Fruit fly (Drosophila melanogaster) whole organism, embryonic: ENCODE data around the gene eIF3d1.

ENCODE experiments used
- Ada2b ChIP-seq: fragments of 200-800 bp; sonication (Bioruptor generic); IDR thresholded peaks from 2 replicates; pipeline ENCODE4 v1.3.6; 2022; ENCODE audit warnings: missing biosample characterization, missing genetic modification characterization
- CG10274 ChIP-seq: fragments of 200-800 bp; sonication (Bioruptor generic); optimal IDR thresholded peaks from 3 replicates; lab custom pipeline; 2017; ENCODE audit warnings: missing biosample characterization, mild to moderate bottlenecking, missing genetic modification characterization
- CG10543 ChIP-seq: fragments of 200-800 bp; sonication (Bioruptor generic); optimal IDR thresholded peaks from 3 replicates; lab custom pipeline; 2017; ENCODE audit warnings: missing biosample characterization, mild to moderate bottlenecking, missing genetic modification characterization, moderate library complexity
- CG12659 ChIP-seq: fragments of 200-800 bp; sonication (Bioruptor generic); optimal IDR thresholded peaks from 3 replicates; lab custom pipeline; 2017; ENCODE audit warnings: mild to moderate bottlenecking, missing biosample characterization, missing genetic modification reagents, missing genetic modification characterization
- CG13624 ChIP-seq: fragments of 200-800 bp; sonication (Bioruptor generic); optimal IDR thresholded peaks from 2 replicates; lab custom pipeline; 2016; ENCODE audit warnings: missing biosample characterization, missing genetic modification characterization
- CG1647 ChIP-seq: fragments of 200-800 bp; sonication (Bioruptor generic); optimal IDR thresholded peaks from 3 replicates; lab custom pipeline; 2016; ENCODE audit warnings: missing biosample characterization, missing genetic modification characterization
- CG16779 ChIP-seq: fragments of 200-800 bp; sonication (Bioruptor generic); IDR thresholded peaks from 2 replicates; pipeline ENCODE4 v1.3.6; 2022; ENCODE audit warnings: missing biosample characterization, missing genetic modification characterization
- CG3163 ChIP-seq: fragments of 200-800 bp; sonication (Bioruptor generic); optimal IDR thresholded peaks from 3 replicates; lab custom pipeline; 2016; ENCODE audit warnings: missing biosample characterization, missing genetic modification characterization
- CG32532 ChIP-seq: fragments of 200-800 bp; sonication (Bioruptor generic); IDR thresholded peaks from 2 replicates; pipeline ENCODE4 v1.3.6; 2022; ENCODE audit warnings: missing biosample characterization, missing genetic modification characterization
- CG32767 ChIP-seq: fragments of 200-800 bp; sonication (Bioruptor generic); IDR thresholded peaks from 2 replicates; pipeline ENCODE4 v1.3.6; 2022; ENCODE audit warnings: missing biosample characterization, missing genetic modification characterization
- CG5180 ChIP-seq: fragments of 200-800 bp; sonication (Bioruptor generic); optimal IDR thresholded peaks from 3 replicates; lab custom pipeline; 2017; ENCODE audit warnings: missing biosample characterization, missing genetic modification characterization, mild to moderate bottlenecking, moderate library complexity, missing genetic modification reagents
- CG8290 ChIP-seq, 3 experiments: fragments of 200-800 bp; sonication (Bioruptor generic); optimal IDR thresholded peaks; 2 replicates each; lab custom pipeline; 2016 to 2019; ENCODE audit warnings: missing biosample characterization in 3 of 3, missing genetic modification characterization in 3 of 3, mild to moderate bottlenecking in 2 of 3, moderate library complexity in 1 of 3
- Dad ChIP-seq: fragments of 200-800 bp; sonication (Bioruptor generic); optimal IDR thresholded peaks from 3 replicates; lab custom pipeline; 2016; ENCODE audit warnings: missing biosample characterization, missing genetic modification characterization
- ERR ChIP-seq: fragments of 200-800 bp; sonication (Bioruptor generic); optimal IDR thresholded peaks from 2 replicates; lab custom pipeline; 2016; ENCODE audit warnings: missing biosample characterization, missing genetic modification characterization
- GATAe ChIP-seq: fragments of 200-800 bp; sonication (Bioruptor generic); conservative IDR thresholded peaks from 2 replicates; pipeline ENCODE4 v1.3.6; 2022; ENCODE audit warnings: missing biosample characterization, missing genetic modification characterization
- Gsc ChIP-seq: fragments of 200-800 bp; sonication (Bioruptor generic); IDR thresholded peaks from 2 replicates; pipeline ENCODE4 v1.3.6; 2022; ENCODE audit warnings: missing biosample characterization, missing genetic modification characterization
- HLH4C ChIP-seq: fragments of 200-800 bp; sonication (Bioruptor generic); IDR thresholded peaks from 3 replicates; pipeline ENCODE4 v1.3.6; 2022; ENCODE audit warnings: missing biosample characterization, missing genetic modification characterization; ENCODE audit not compliant: partially characterized antibody
- HmgD ChIP-seq: fragments of 200-800 bp; sonication (Bioruptor generic); optimal IDR thresholded peaks from 3 replicates; lab custom pipeline; 2016; ENCODE audit warnings: missing biosample characterization, missing genetic modification characterization
- HmgZ ChIP-seq: fragments of 200-800 bp; sonication (Bioruptor generic); optimal IDR thresholded peaks from 2 replicates; lab custom pipeline; 2018; ENCODE audit warnings: missing biosample characterization, mild to moderate bottlenecking, missing genetic modification characterization
- Mrtf ChIP-seq: fragments of 200-800 bp; sonication (Bioruptor generic); IDR thresholded peaks from 3 replicates; pipeline ENCODE4 v1.3.6; 2022; ENCODE audit warnings: missing biosample characterization, missing genetic modification characterization
- Myb ChIP-seq: fragments of 200-800 bp; sonication (Bioruptor generic); optimal IDR thresholded peaks from 2 replicates; lab custom pipeline; 2016; ENCODE audit warnings: missing biosample characterization, missing genetic modification characterization
- NC2β ChIP-seq: fragments of 200-800 bp; sonication (Bioruptor generic); optimal IDR thresholded peaks from 2 replicates; lab custom pipeline; 2016; ENCODE audit warnings: missing biosample characterization, missing genetic modification characterization
- Poxn ChIP-seq: fragments of 200-800 bp; sonication (Bioruptor generic); IDR thresholded peaks from 2 replicates; pipeline ENCODE4 v1.3.6; 2022; ENCODE audit warnings: missing biosample characterization, missing genetic modification characterization
- Sox100B ChIP-seq: fragments of 200-800 bp; sonication (Bioruptor generic); optimal IDR thresholded peaks from 3 replicates; lab custom pipeline; 2018; ENCODE audit warnings: missing biosample characterization, mild to moderate bottlenecking, missing genetic modification characterization
- Sry-δ ChIP-seq: fragments of 200-800 bp; sonication (Bioruptor generic); optimal IDR thresholded peaks from 2 replicates; lab custom pipeline; 2016; ENCODE audit warnings: missing biosample characterization, missing genetic modification characterization
- Taf1 ChIP-seq: fragments of 200-800 bp; sonication (Bioruptor generic); IDR thresholded peaks from 2 replicates; pipeline ENCODE4 v1.3.6; 2022; ENCODE audit warnings: missing biosample characterization, missing genetic modification characterization
- ab ChIP-seq: fragments of 200-800 bp; sonication (Bioruptor generic); optimal IDR thresholded peaks from 2 replicates; lab custom pipeline; 2016; ENCODE audit warnings: missing biosample characterization, missing genetic modification characterization
- aop ChIP-seq: fragments of 200-800 bp; sonication (Bioruptor generic); IDR thresholded peaks from 2 replicates; pipeline ENCODE4 v1.3.6; 2022; ENCODE audit warnings: missing biosample characterization, missing genetic modification characterization
- ash1 ChIP-seq: fragments of 200-800 bp; sonication (Bioruptor generic); optimal IDR thresholded peaks from 2 replicates; lab custom pipeline; 2018; ENCODE audit warnings: missing biosample characterization, mild to moderate bottlenecking, missing genetic modification characterization
- btn ChIP-seq: fragments of 200-800 bp; sonication (Bioruptor generic); optimal IDR thresholded peaks from 2 replicates; lab custom pipeline; 2016; ENCODE audit warnings: missing biosample characterization, missing genetic modification characterization
- corto ChIP-seq: fragments of 200-800 bp; sonication (Bioruptor generic); optimal IDR thresholded peaks from 2 replicates; lab custom pipeline; 2016; ENCODE audit warnings: missing biosample characterization, mild to moderate bottlenecking, missing genetic modification characterization, moderate library complexity
- crc ChIP-seq: fragments of 200-800 bp; sonication (Bioruptor generic); optimal IDR thresholded peaks from 2 replicates; lab custom pipeline; 2016; ENCODE audit warnings: missing biosample characterization, missing genetic modification characterization
- ems ChIP-seq: fragments of 200-800 bp; sonication (Bioruptor generic); optimal IDR thresholded peaks from 3 replicates; lab custom pipeline; 2016; ENCODE audit warnings: missing biosample characterization, missing genetic modification characterization
- gem ChIP-seq: fragments of 200-800 bp; sonication (Bioruptor generic); optimal IDR thresholded peaks from 2 replicates; lab custom pipeline; 2019; ENCODE audit warnings: missing biosample characterization, mild to moderate bottlenecking, missing genetic modification characterization, moderate library complexity
- gsb-n ChIP-seq: fragments of 200-800 bp; sonication (Bioruptor generic); optimal IDR thresholded peaks from 3 replicates; lab custom pipeline; 2018; ENCODE audit warnings: missing biosample characterization, mild to moderate bottlenecking, missing genetic modification characterization
- gt ChIP-seq: fragments of 200-800 bp; sonication (Bioruptor generic); IDR thresholded peaks from 2 replicates; pipeline ENCODE4 v1.3.6; 2022; ENCODE audit warnings: missing biosample characterization, missing genetic modification characterization
- jigr1 ChIP-seq: fragments of 200-800 bp; sonication (Bioruptor generic); IDR thresholded peaks from 3 replicates; pipeline ENCODE4 v1.3.6; 2022; ENCODE audit warnings: missing biosample characterization, missing genetic modification characterization
- maf-S ChIP-seq: fragments of 200-800 bp; sonication (Bioruptor generic); optimal IDR thresholded peaks from 2 replicates; lab custom pipeline; 2016; ENCODE audit warnings: missing biosample characterization, missing genetic modification characterization
- mam ChIP-seq: fragments of 200-800 bp; sonication (Bioruptor generic); optimal IDR thresholded peaks from 3 replicates; lab custom pipeline; 2016; ENCODE audit warnings: missing biosample characterization, missing genetic modification characterization
- pfk ChIP-seq: fragments of 200-800 bp; sonication (Bioruptor generic); optimal IDR thresholded peaks from 2 replicates; lab custom pipeline; 2018; ENCODE audit warnings: missing biosample characterization, mild to moderate bottlenecking, missing genetic modification characterization, moderate library complexity
- pita ChIP-seq: fragments of 200-800 bp; sonication (Bioruptor generic); optimal IDR thresholded peaks from 2 replicates; lab custom pipeline; 2017; ENCODE audit warnings: missing biosample characterization, mild to moderate bottlenecking, missing genetic modification characterization
- pros ChIP-seq: fragments of 200-800 bp; sonication (Bioruptor generic); optimal IDR thresholded peaks from 3 replicates; lab custom pipeline; 2019; ENCODE audit warnings: missing biosample characterization, mild to moderate bottlenecking, missing genetic modification characterization, moderate library complexity
- psq ChIP-seq: fragments of 200-800 bp; sonication (Bioruptor generic); optimal IDR thresholded peaks from 2 replicates; lab custom pipeline; 2017; ENCODE audit warnings: missing biosample characterization, missing genetic modification characterization
- slp2 ChIP-seq: fragments of 200-800 bp; sonication (Bioruptor generic); optimal IDR thresholded peaks from 2 replicates; lab custom pipeline; 2016; ENCODE audit warnings: missing biosample characterization, missing genetic modification characterization
- sqz ChIP-seq: fragments of 200-800 bp; sonication (Bioruptor generic); optimal IDR thresholded peaks from 3 replicates; lab custom pipeline; 2018; ENCODE audit warnings: missing biosample characterization, mild to moderate bottlenecking, missing genetic modification characterization
- stwl ChIP-seq: fragments of 200-800 bp; sonication (Bioruptor generic); optimal IDR thresholded peaks from 3 replicates; lab custom pipeline; 2018; ENCODE audit warnings: missing biosample characterization, mild to moderate bottlenecking, missing genetic modification characterization, moderate library complexity
- tio ChIP-seq: fragments of 200-800 bp; sonication (Bioruptor generic); optimal IDR thresholded peaks from 2 replicates; lab custom pipeline; 2017; ENCODE audit warnings: missing biosample characterization, missing genetic modification characterization, inconsistent platforms
- tup ChIP-seq: fragments of 200-800 bp; sonication (Bioruptor generic); optimal IDR thresholded peaks from 2 replicates; lab custom pipeline; 2016; ENCODE audit warnings: missing biosample characterization, mild to moderate bottlenecking, missing genetic modification characterization, moderate library complexity
- usp ChIP-seq: fragments of >200 bp; optimal IDR thresholded peaks from 2 replicates; lab custom pipeline; 2017; ENCODE audit warnings: missing biosample characterization, missing genetic modification characterization
- vnd ChIP-seq: fragments of 200-800 bp; sonication (Bioruptor generic); IDR thresholded peaks from 3 replicates; pipeline ENCODE4 v1.3.6; 2022; ENCODE audit warnings: missing biosample characterization, missing genetic modification characterization; ENCODE audit not compliant: partially characterized antibody
- wek ChIP-seq: fragments of 200-800 bp; sonication (Bioruptor generic); optimal IDR thresholded peaks from 3 replicates; lab custom pipeline; 2018; ENCODE audit warnings: missing biosample characterization, mild to moderate bottlenecking, missing genetic modification characterization, moderate library complexity

The eIF3d1 gene

dm6 chr3R:23723381-23724034 lies 43.7 kb downstream of the eIF3d1 start (continued):
- TF ChIP-seq gt (GFP tag; lab: Robert Waterston, UW) (no peak), wek (GFP tag; lab: Kevin White, UChicago) (peak; percentile 83), crc (GFP tag; lab: Kevin White, UChicago) (no peak), CG32532 (no peak), Sry-δ (no peak), usp (GFP tag; lab: Kevin White, UChicago) (no peak), slp2 (GFP tag; lab: Kevin White, UChicago) (peak; percentile 56), btn (GFP tag; lab: Kevin White, UChicago) (no peak), CG8290 (GFP tag; optimal IDR thresholded peaks at IDR 0.05; lab: Kevin White, UChicago) (peak; percentile 37), CG8290 (tag; optimal IDR thresholded peaks at IDR 0.05; lab: Kevin White, UChicago) (peak in 1 of 2 experiments; percentile 51), CG10274 (GFP tag; lab: Kevin White, UChicago) (no peak), CG3163 (GFP tag; lab: Kevin White, UChicago) (no peak), gem (tag; lab: Kevin White, UChicago) (peak; percentile 48), CG12659 (GFP tag; lab: Kevin White, UChicago) (no peak), maf-S (GFP tag; lab: Kevin White, UChicago) (no peak), jigr1 (GFP tag; lab: Robert Waterston, UW) (0 out of 3 replicates have a peak, but pooled peaks have one; percentile 12), Gsc (GFP tag; lab: Robert Waterston, UW) (no peak), sqz (GFP tag; lab: Kevin White, UChicago) (peak; percentile 49), Mrtf (GFP tag; lab: Robert Waterston, UW) (no peak), Sox100B (peak; percentile 64), GATAe (GFP tag; lab: Robert Waterston, UW) (no peak), CG5180 (GFP tag; lab: Kevin White, UChicago) (peak; percentile 78), ems (GFP tag; lab: Kevin White, UChicago) (peak; percentile 23), NC2β (GFP tag; lab: Kevin White, UChicago) (no peak), HmgD (GFP tag; lab: Kevin White, UChicago) (no peak), tup (GFP tag; lab: Kevin White, UChicago) (no peak), Ada2b (GFP tag; lab: Robert Waterston, UW) (peak; percentile 52), vnd (GFP tag; lab: Robert Waterston, UW) (no peak), mam (GFP tag; lab: Kevin White, UChicago) (no peak), Poxn (GFP tag; lab: Robert Waterston, UW) (no peak), Dad (GFP tag; lab: Kevin White, UChicago) (no peak), aop (GFP tag; lab: Robert Waterston, UW) (no peak), ab (GFP tag; lab: Kevin White, UChicago) (no peak), CG16779 (GFP tag; lab: Robert Waterston, UW) (no peak), Myb (GFP tag; lab: Kevin White, UChicago) (peak; percentile 22), pita (GFP tag; lab: Kevin White, UChicago) (no peak), CG10543 (GFP tag; lab: Kevin White, UChicago) (peak; percentile 44), HmgZ (tag; lab: Kevin White, UChicago) (peak; percentile 15), HLH4C (GFP tag; lab: Robert Waterston, UW) (no peak), ERR (no peak), stwl (tag; lab: Kevin White, UChicago) (no peak), CG32767 (GFP tag; lab: Robert Waterston, UW) (peak; percentile 47), pros (GFP tag; lab: Kevin White, UChicago) (no peak), corto (no peak), ash1 (GFP tag; lab: Kevin White, UChicago) (peak; percentile 4), CG13624 (GFP tag; lab: Kevin White, UChicago) (no peak), tio (GFP tag; lab: Kevin White, UChicago) (no peak), Taf1 (GFP tag; lab: Robert Waterston, UW) (peak; percentile 15; the same call in 1 of the 2 replicates), psq (GFP tag; lab: Kevin White, UChicago) (no peak), gsb-n (peak; percentile 54), CG1647 (GFP tag; lab: Kevin White, UChicago) (no peak), pfk (GFP tag; lab: Kevin White, UChicago) (peak; percentile 43)
